Worm (Caenorhabditis elegans): ENCODE data around the gene nhx-9.

- no peak for TF ChIP-seq pax-1 (tag; optimal IDR thresholded peaks at IDR 0.05)
- no peak for TF ChIP-seq nhr-11 (tag; optimal IDR thresholded peaks at IDR 0.05)
- no peak for TF ChIP-seq madf-2 (tag; optimal IDR thresholded peaks at IDR 0.05)
- no peak for TF ChIP-seq dmd-4 (tag; optimal IDR thresholded peaks at IDR 0.05; ENCODE audit: borderline replicate concordance)
- TF ChIP-seq ceh-30 (tag; optimal IDR thresholded peaks at IDR 0.05): no peak
- no peak for TF ChIP-seq unc-3 (GFP tag; conservative IDR thresholded peaks at IDR 0.05)
- no peak for TF ChIP-seq unc-3 (tag; optimal IDR thresholded peaks at IDR 0.05)
- TF ChIP-seq pqm-1 (tag; optimal IDR thresholded peaks at IDR 0.05): no peak
- TF ChIP-seq C38D4.7 (GFP tag; optimal IDR thresholded peaks at IDR 0.05): no peak
- no peak for TF ChIP-seq hlh-6 (tag; optimal IDR thresholded peaks at IDR 0.05)
- TF ChIP-seq ceh-22 (tag; optimal IDR thresholded peaks at IDR 0.05): no peak
- TF ChIP-seq unc-86 (tag; optimal IDR thresholded peaks at IDR 0.05): no peak
- TF ChIP-seq nfya-1 (tag; optimal IDR thresholded peaks at IDR 0.05): no peak
These were observed 14.8 kb upstream of the nhx-9 start, which contains the start of gene ZK822.9 for ce11 chrIV:11915768-11916453.
